Fruit fly (Drosophila melanogaster): ENCODE results near the gene Sid.

The Sid gene

dm6 chr3R:28654596-28654995 lies 15.9 kb upstream of the Sid start:
- no peak for TF ChIP-seq noc (tag; optimal IDR thresholded peaks at IDR 0.05)

dm6 chr3R:28656127-28656715 lies 14.3 kb upstream of the Sid start:
- TF ChIP-seq noc (tag; optimal IDR thresholded peaks at IDR 0.05), result no peak

- TF ChIP-seq noc (tag; optimal IDR thresholded peaks at IDR 0.05), result no peak
Measured at dm6 chr3R:28662956-28663355, 7.5 kb upstream of the Sid start.

dm6 chr3R:28668854-28669253 lies 1.6 kb upstream of the Sid start, which contains the start of gene CG33346:
Gene CG33346, plus strand, starts transcription at chr3R:28669233.
- no peak for TF ChIP-seq noc (tag; optimal IDR thresholded peaks at IDR 0.05)

dm6 chr3R:28672134-28672533 lies 1.6 kb downstream of the Sid start:
- TF ChIP-seq noc (tag; optimal IDR thresholded peaks at IDR 0.05), result no peak

dm6 chr3R:28674788-28675187 lies 4.3 kb downstream of the Sid start, which contains the start of gene snu:
Gene snu, plus strand, starts transcription at chr3R:28675041.
- TF ChIP-seq noc (tag; optimal IDR thresholded peaks at IDR 0.05), result no peak

- TF ChIP-seq noc (tag; optimal IDR thresholded peaks at IDR 0.05), result peak; percentile 78
Measured at dm6 chr3R:28676870-28677526, 6.5 kb downstream of the Sid start.

dm6 chr3R:28677527-28678134 lies 7.1 kb downstream of the Sid start:
- TF ChIP-seq noc (tag; optimal IDR thresholded peaks at IDR 0.05), result no peak

dm6 chr3R:28679583-28679982 lies 9.1 kb downstream of the Sid start:
- TF ChIP-seq noc (tag; optimal IDR thresholded peaks at IDR 0.05), result no peak

dm6 chr3R:28681834-28682464 lies 11.4 kb downstream of the Sid start:
- TF ChIP-seq noc (tag; optimal IDR thresholded peaks at IDR 0.05), result no peak

- no peak for TF ChIP-seq noc (tag; optimal IDR thresholded peaks at IDR 0.05)
Measured at dm6 chr3R:28685558-28685957, 15.1 kb downstream of the Sid start.

- TF ChIP-seq noc (tag; optimal IDR thresholded peaks at IDR 0.05), result no peak
Measured at dm6 chr3R:28687969-28688368, 17.5 kb downstream of the Sid start.

dm6 chr3R:28695993-28696392 lies 25.5 kb downstream of the Sid start, which contains the start of gene htt:
Gene htt, plus strand, starts transcription at chr3R:28696242.
- no peak for TF ChIP-seq noc (tag; optimal IDR thresholded peaks at IDR 0.05)
